Worm (Caenorhabditis elegans) whole organism, late embryonic: ENCODE measurements around the gene peli-1.
A peak's percentile ranks its signal among the peaks of the same experiment; 100 is the strongest.

Experiments
- C08G9.2 ChIP-seq: sonication (generic microtip); optimal IDR thresholded peaks from 2 replicates; lab custom pipeline; 2016; ENCODE audit warnings: mild to moderate bottlenecking, missing genetic modification characterization, moderate library complexity, missing compliant biosample characterization
- C38D4.7 ChIP-seq: fragments of 200-800 bp; sonication (Bioruptor generic); optimal IDR thresholded peaks from 2 replicates; lab custom pipeline; 2018; ENCODE audit warnings: mild to moderate bottlenecking, missing genetic modification characterization, moderate library complexity, missing compliant biosample characterization
- F13H6.1 ChIP-seq: sonication (generic microtip); optimal IDR thresholded peaks from 2 replicates; lab custom pipeline; 2016; ENCODE audit warnings: missing genetic modification characterization, missing compliant biosample characterization
- K02D7.2 ChIP-seq: sonication (generic microtip); optimal IDR thresholded peaks from 2 replicates; lab custom pipeline; 2017; ENCODE audit warnings: mild to moderate bottlenecking, missing genetic modification characterization, missing compliant biosample characterization
- T23F11.4 ChIP-seq: fragments of 200-800 bp; sonication (Bioruptor generic); optimal IDR thresholded peaks from 2 replicates; lab custom pipeline; 2018; ENCODE audit warnings: mild to moderate bottlenecking, missing genetic modification characterization, missing compliant biosample characterization
- ama-1 ChIP-seq: fragments of 150-350 bp; optimal IDR thresholded peaks from 2 replicates; lab custom pipeline; 2014
- ceh-14 ChIP-seq: sonication (generic microtip); optimal IDR thresholded peaks from 2 replicates; lab custom pipeline; 2016; ENCODE audit warnings: missing genotype, missing genetic modification characterization, missing compliant biosample characterization
- ceh-18 ChIP-seq: sonication (generic microtip); optimal IDR thresholded peaks from 2 replicates; lab custom pipeline; 2016; ENCODE audit warnings: missing genetic modification characterization, missing compliant biosample characterization
- ceh-19 ChIP-seq: fragments of 200-800 bp; sonication (Bioruptor generic); optimal IDR thresholded peaks from 2 replicates; lab custom pipeline; 2018; ENCODE audit warnings: mild to moderate bottlenecking, missing genetic modification characterization, missing compliant biosample characterization
- ceh-34 ChIP-seq: sonication (generic microtip); optimal IDR thresholded peaks from 2 replicates; lab custom pipeline; 2016; ENCODE audit warnings: mild to moderate bottlenecking, missing genetic modification characterization, missing compliant biosample characterization
- ceh-45 ChIP-seq: fragments of 200-800 bp; sonication (Bioruptor generic); IDR thresholded peaks from 2 replicates; pipeline ENCODE4 v1.3.6; 2022; ENCODE audit warnings: missing genetic modification reagents, missing genetic modification characterization, missing compliant biosample characterization
- ceh-9 ChIP-seq: sonication (generic microtip); optimal IDR thresholded peaks from 2 replicates; lab custom pipeline; 2016; ENCODE audit warnings: mild to moderate bottlenecking, missing genetic modification characterization, inconsistent platforms, missing compliant biosample characterization
- che-1 ChIP-seq: sonication (generic microtip); optimal IDR thresholded peaks from 2 replicates; lab custom pipeline; 2016; ENCODE audit warnings: mild to moderate bottlenecking, missing genetic modification characterization, missing compliant biosample characterization
- dmd-4 ChIP-seq: sonication (generic microtip); optimal IDR thresholded peaks from 2 replicates; lab custom pipeline; 2016; ENCODE audit warnings: borderline replicate concordance, missing genetic modification characterization, missing compliant biosample characterization
- elt-2 ChIP-seq: sonication (generic microtip); optimal IDR thresholded peaks from 2 replicates; lab custom pipeline; 2016; ENCODE audit warnings: missing genetic modification reagents, missing genetic modification characterization, missing compliant biosample characterization
- elt-4 ChIP-seq: sonication (generic microtip); optimal IDR thresholded peaks from 2 replicates; lab custom pipeline; 2016; ENCODE audit warnings: missing genetic modification characterization, missing compliant biosample characterization
- fax-1 ChIP-seq: sonication (generic microtip); optimal IDR thresholded peaks from 2 replicates; lab custom pipeline; 2016; ENCODE audit warnings: missing genotype, missing genetic modification characterization, missing compliant biosample characterization
- fkh-10 ChIP-seq: fragments of 150-350 bp; optimal IDR thresholded peaks from 2 replicates; lab custom pipeline; 2014; ENCODE audit warnings: missing biosample characterization, missing genetic modification reagents, missing genetic modification characterization
- fkh-6 ChIP-seq: sonication (generic microtip); optimal IDR thresholded peaks from 2 replicates; lab custom pipeline; 2016; ENCODE audit warnings: missing genetic modification characterization, missing compliant biosample characterization
- hlh-13 ChIP-seq: fragments of 200-800 bp; sonication (Bioruptor generic); optimal IDR thresholded peaks from 2 replicates; lab custom pipeline; 2018; ENCODE audit warnings: mild to moderate bottlenecking, missing genetic modification characterization, missing compliant biosample characterization
- hlh-15 ChIP-seq: sonication (generic microtip); optimal IDR thresholded peaks from 2 replicates; lab custom pipeline; 2016; ENCODE audit warnings: missing genetic modification characterization, missing compliant biosample characterization
- hlh-30 ChIP-seq: sonication (generic microtip); optimal IDR thresholded peaks from 2 replicates; lab custom pipeline; 2017; ENCODE audit warnings: antibody characterized with exemption, missing genetic modification characterization, missing compliant biosample characterization; ENCODE audit not compliant: insufficient read depth
- hlh-6 ChIP-seq: sonication (generic microtip); optimal IDR thresholded peaks from 2 replicates; lab custom pipeline; 2016; ENCODE audit warnings: missing genotype, missing genetic modification characterization, missing compliant biosample characterization
- lim-6 ChIP-seq: sonication (generic microtip); optimal IDR thresholded peaks from 2 replicates; lab custom pipeline; 2016; ENCODE audit warnings: missing genetic modification characterization, missing compliant biosample characterization
- lin-11 ChIP-seq: fragments of 200-800 bp; sonication (Bioruptor generic); optimal IDR thresholded peaks from 2 replicates; lab custom pipeline; 2018; ENCODE audit warnings: mild to moderate bottlenecking, missing genetic modification characterization, missing compliant biosample characterization
- nfya-1 ChIP-seq: sonication (generic microtip); optimal IDR thresholded peaks from 2 replicates; lab custom pipeline; 2017; ENCODE audit warnings: missing genetic modification characterization, mild to moderate bottlenecking, missing compliant biosample characterization, antibody characterized with exemption, moderate library complexity
- nhr-232 ChIP-seq: sonication (generic microtip); optimal IDR thresholded peaks from 2 replicates; lab custom pipeline; 2016; ENCODE audit warnings: missing genetic modification characterization, missing compliant biosample characterization
- npax-4 ChIP-seq: sonication (generic microtip); optimal IDR thresholded peaks from 2 replicates; lab custom pipeline; 2016; ENCODE audit warnings: missing genetic modification characterization, missing compliant biosample characterization
- odd-2 ChIP-seq: sonication (generic microtip); optimal IDR thresholded peaks from 2 replicates; lab custom pipeline; 2017; ENCODE audit warnings: antibody characterized with exemption, mild to moderate bottlenecking, missing genetic modification characterization, missing compliant biosample characterization
- pat-9 ChIP-seq: fragments of 200-800 bp; sonication (Bioruptor generic); optimal IDR thresholded peaks from 2 replicates; lab custom pipeline; 2018; ENCODE audit warnings: mild to moderate bottlenecking, missing genetic modification characterization, moderate library complexity, missing compliant biosample characterization
- pax-1 ChIP-seq: fragments of 150-350 bp; optimal IDR thresholded peaks from 2 replicates; lab custom pipeline; 2014; ENCODE audit warnings: missing biosample characterization, missing genetic modification characterization
- pha-2 ChIP-seq: sonication (generic microtip); optimal IDR thresholded peaks from 2 replicates; lab custom pipeline; 2017; ENCODE audit warnings: mild to moderate bottlenecking, missing genetic modification characterization, missing compliant biosample characterization
- pha-4 ChIP-seq: fragments of 150-350 bp; optimal IDR thresholded peaks from 2 replicates; lab custom pipeline; 2018; ENCODE audit warnings: missing biosample characterization, missing genetic modification reagents, missing genetic modification characterization
- pros-1 ChIP-seq: fragments of 150-350 bp; optimal IDR thresholded peaks from 2 replicates; lab custom pipeline; 2014; ENCODE audit warnings: missing biosample characterization, missing genetic modification reagents, missing genetic modification characterization
- ref-2 ChIP-seq: sonication (generic microtip); optimal IDR thresholded peaks from 2 replicates; lab custom pipeline; 2016; ENCODE audit warnings: missing genetic modification characterization, missing compliant biosample characterization
- rnt-1 ChIP-seq: sonication (generic microtip); optimal IDR thresholded peaks from 2 replicates; lab custom pipeline; 2016; ENCODE audit warnings: missing genetic modification characterization, missing compliant biosample characterization
- sdc-2 ChIP-seq: sonication (generic microtip); optimal IDR thresholded peaks from 2 replicates; lab custom pipeline; 2016; ENCODE audit warnings: missing genotype, missing genetic modification characterization, missing compliant biosample characterization
- sox-2 ChIP-seq: fragments of 200-800 bp; sonication (Bioruptor generic); IDR thresholded peaks from 2 replicates; pipeline ENCODE4 v1.3.6; 2022; ENCODE audit warnings: missing genetic modification reagents, missing genetic modification characterization, missing compliant biosample characterization
- tbx-2 ChIP-seq: sonication (generic microtip); optimal IDR thresholded peaks from 2 replicates; lab custom pipeline; 2016; ENCODE audit warnings: missing genetic modification characterization, missing compliant biosample characterization
- tbx-7 ChIP-seq: sonication (generic microtip); optimal IDR thresholded peaks from 2 replicates; lab custom pipeline; 2016; ENCODE audit warnings: missing genotype, missing genetic modification characterization, missing compliant biosample characterization
- ttx-3 ChIP-seq: sonication (generic microtip); optimal IDR thresholded peaks from 2 replicates; lab custom pipeline; 2016; ENCODE audit warnings: missing genetic modification reagents, missing genetic modification characterization, missing compliant biosample characterization
- unc-42 ChIP-seq: sonication (generic microtip); optimal IDR thresholded peaks from 2 replicates; lab custom pipeline; 2016; ENCODE audit warnings: missing genotype, missing genetic modification characterization, missing compliant biosample characterization
- zip-5 ChIP-seq: sonication (generic microtip); optimal IDR thresholded peaks from 2 replicates; lab custom pipeline; 2016; ENCODE audit warnings: missing genetic modification characterization, missing compliant biosample characterization
- ztf-16 ChIP-seq: sonication (generic microtip); optimal IDR thresholded peaks from 2 replicates; lab custom pipeline; 2017; ENCODE audit warnings: missing genetic modification characterization, missing compliant biosample characterization

peli-1 gene

ce11 chrV:5684534-5684933 lies 21.1 kb upstream of the peli-1 start, which contains the start of the genes hmgs-1 and F25B4.4 (continued):
- TF ChIP-seq tbx-7 (tag; lab: Kevin White, UChicago), result no peak
- TF ChIP-seq ref-2 (tag; lab: Kevin White, UChicago), result peak; percentile 56
- peak; percentile 69 for TF ChIP-seq rnt-1 (tag; lab: Kevin White, UChicago)
- TF ChIP-seq pax-1 (tag; lab: Kevin White, UChicago), result peak; percentile 35
- TF ChIP-seq sdc-2 (tag; lab: Kevin White, UChicago), result no peak
- TF ChIP-seq F13H6.1 (tag; lab: Kevin White, UChicago), result no peak
- TF ChIP-seq odd-2 (tag; lab: Kevin White, UChicago), result no peak
- no peak for TF ChIP-seq fkh-10
- TF ChIP-seq T23F11.4 (GFP tag; lab: Kevin White, UChicago), result no peak
- no peak for TF ChIP-seq ama-1 (lab: Kevin White, UChicago)
- no peak for TF ChIP-seq ceh-19 (GFP tag; lab: Kevin White, UChicago)
- TF ChIP-seq hlh-15, result no peak
- TF ChIP-seq fkh-6, result no peak
- no peak for TF ChIP-seq zip-5 (tag; lab: Kevin White, UChicago)
- no peak for TF ChIP-seq npax-4 (tag; lab: Kevin White, UChicago)
- no peak for TF ChIP-seq fax-1 (tag; lab: Kevin White, UChicago)
- TF ChIP-seq hlh-6 (tag; lab: Kevin White, UChicago), result no peak
- no peak for TF ChIP-seq C38D4.7
- peak; percentile 9 for TF ChIP-seq dmd-4
- no peak for TF ChIP-seq lim-6 (tag; lab: Kevin White, UChicago)
- TF ChIP-seq unc-42 (tag; lab: Kevin White, UChicago), result peak; percentile 83
- peak; percentile 23 for TF ChIP-seq elt-2 (tag; lab: Kevin White, UChicago)
- TF ChIP-seq tbx-2, result peak; percentile 69
- TF ChIP-seq elt-4 (tag; lab: Kevin White, UChicago), result no peak
- peak; percentile 81 for TF ChIP-seq nfya-1 (tag; lab: Kevin White, UChicago)
- no peak for TF ChIP-seq che-1 (tag; lab: Kevin White, UChicago)
- TF ChIP-seq ztf-16 (tag; lab: Kevin White, UChicago), result no peak
- no peak for TF ChIP-seq nhr-232 (tag; lab: Kevin White, UChicago)
- TF ChIP-seq pha-2, result no peak
- no peak for TF ChIP-seq pha-4 (tag; lab: Kevin White, UChicago)
- TF ChIP-seq ceh-9 (tag; lab: Kevin White, UChicago), result no peak
- TF ChIP-seq ttx-3 (tag; lab: Kevin White, UChicago), result no peak
- TF ChIP-seq hlh-13 (GFP tag; lab: Kevin White, UChicago), result no peak
- TF ChIP-seq ceh-45 (GFP tag; lab: Robert Waterston, UW), result no peak
- no peak for TF ChIP-seq K02D7.2 (tag; lab: Kevin White, UChicago)
- TF ChIP-seq ceh-14 (tag; lab: Kevin White, UChicago), result peak; percentile 15

- TF ChIP-seq unc-42 (tag; lab: Kevin White, UChicago) (peak; percentile 11), ama-1 (lab: Kevin White, UChicago) (no peak), fkh-10 (no peak), dmd-4 (no peak), hlh-15 (no peak)
- TF ChIP-seq, all 69 proteins: peak for 1
These were observed 18.3 kb upstream of the peli-1 start, which contains the start of gene F25B4.7 for ce11 chrV:5687115-5687979. TSS of gene F25B4.7 (minus strand) at chrV:5687226.

ce11 chrV:5691665-5692407 lies 13.8 kb upstream of the peli-1 start, which contains the start of gene F25B4.8:
TSS of gene F25B4.8 (minus strand) at chrV:5691715.
- TF ChIP-seq C08G9.2 (tag; lab: Kevin White, UChicago) (no peak), pat-9 (tag; lab: Kevin White, UChicago) (no peak), hlh-15 (no peak), nhr-232 (tag; lab: Kevin White, UChicago) (no peak), npax-4 (tag; lab: Kevin White, UChicago) (no peak), hlh-30 (tag; lab: Kevin White, UChicago) (no peak), pros-1 (tag; lab: Kevin White, UChicago) (no peak), lin-11 (tag; lab: Kevin White, UChicago) (no peak), sox-2 (GFP tag; lab: Robert Waterston, UW) (no peak), elt-4 (tag; lab: Kevin White, UChicago) (no peak), ceh-18 (tag; lab: Kevin White, UChicago) (no peak), lim-6 (tag; lab: Kevin White, UChicago) (no peak), rnt-1 (tag; lab: Kevin White, UChicago) (no peak), ceh-45 (GFP tag; lab: Robert Waterston, UW) (no peak), odd-2 (tag; lab: Kevin White, UChicago) (no peak), fkh-6 (no peak), ceh-34 (tag; lab: Kevin White, UChicago) (no peak)
- TF ChIP-seq, all 69 proteins: peak for 0
